Worm (Caenorhabditis elegans) whole organism, mixed stage, embryonic: ENCODE measurements around the gene rrsr-1.

Source experiments
- M03D4.4 ChIP-seq: sonication (generic microtip); optimal IDR thresholded peaks from 2 replicates; lab custom pipeline; 2017; ENCODE audit warnings: mild to moderate bottlenecking, missing genetic modification characterization, missing compliant biosample characterization
- bed-3 ChIP-seq: fragments of 200-800 bp; sonication (Bioruptor generic); optimal IDR thresholded peaks from 3 replicates; lab custom pipeline; 2018; ENCODE audit warnings: mild to moderate bottlenecking, missing genetic modification characterization, moderate library complexity, missing compliant biosample characterization
- blmp-1 ChIP-seq: fragments of 150-350 bp; optimal IDR thresholded peaks from 2 replicates; lab custom pipeline; 2014; ENCODE audit warnings: missing biosample characterization, missing genetic modification characterization
- ceh-39 ChIP-seq: fragments of 150-350 bp; optimal IDR thresholded peaks from 2 replicates; lab custom pipeline; 2014; ENCODE audit warnings: missing biosample characterization, missing genetic modification characterization
- ceh-43 ChIP-seq: fragments of 200-800 bp; sonication (Bioruptor generic); optimal IDR thresholded peaks from 2 replicates; lab custom pipeline; 2018; ENCODE audit warnings: mild to moderate bottlenecking, missing genetic modification characterization, moderate library complexity, missing compliant biosample characterization
- ces-1 ChIP-seq: fragments of 150-350 bp; optimal IDR thresholded peaks from 2 replicates; lab custom pipeline; 2014; ENCODE audit warnings: missing biosample characterization, missing genetic modification reagents, missing genetic modification characterization
- cnd-1 ChIP-seq: fragments of 200-800 bp; sonication (Bioruptor generic); optimal IDR thresholded peaks from 2 replicates; lab custom pipeline; 2018; ENCODE audit warnings: mild to moderate bottlenecking, missing genetic modification characterization, missing compliant biosample characterization
- drap-1 ChIP-seq: fragments of 200-800 bp; sonication (Bioruptor generic); optimal IDR thresholded peaks from 3 replicates; lab custom pipeline; 2018; ENCODE audit warnings: mild to moderate bottlenecking, missing genetic modification characterization, missing compliant biosample characterization
- elt-1 ChIP-seq: sonication (generic microtip); optimal IDR thresholded peaks from 2 replicates; lab custom pipeline; 2017; ENCODE audit warnings: missing genetic modification characterization, mild to moderate bottlenecking, missing compliant biosample characterization, antibody characterized with exemption, moderate library complexity, borderline replicate concordance; ENCODE audit not compliant: insufficient read depth
- elt-3 ChIP-seq: fragments of 150-350 bp; optimal IDR thresholded peaks from 2 replicates; lab custom pipeline; 2014; ENCODE audit warnings: missing biosample characterization, missing genetic modification characterization
- flh-1 ChIP-seq: fragments of 200-800 bp; sonication (Bioruptor generic); optimal IDR thresholded peaks from 2 replicates; lab custom pipeline; 2018; ENCODE audit warnings: mild to moderate bottlenecking, missing genetic modification characterization, moderate library complexity, missing compliant biosample characterization
- hlh-1 ChIP-seq: fragments of 150-350 bp; optimal IDR thresholded peaks from 2 replicates; lab custom pipeline; 2014; ENCODE audit warnings: missing biosample characterization, missing genetic modification reagents, missing genetic modification characterization
- lin-13 ChIP-seq: fragments of 150-350 bp; optimal IDR thresholded peaks from 2 replicates; lab custom pipeline; 2014; ENCODE audit warnings: missing biosample characterization, missing genetic modification characterization
- lin-32 ChIP-seq: fragments of 200-800 bp; sonication (Bioruptor generic); optimal IDR thresholded peaks from 2 replicates; lab custom pipeline; 2018; ENCODE audit warnings: mild to moderate bottlenecking, missing genetic modification characterization, missing compliant biosample characterization
- lsy-2 ChIP-seq: fragments of 150-350 bp; optimal IDR thresholded peaks from 2 replicates; lab custom pipeline; 2014; ENCODE audit warnings: missing biosample characterization, missing genetic modification characterization
- mep-1 ChIP-seq: fragments of 150-350 bp; optimal IDR thresholded peaks from 2 replicates; lab custom pipeline; 2017; ENCODE audit warnings: missing biosample characterization, missing genetic modification reagents, missing genetic modification characterization, inconsistent platforms
- nhr-12 ChIP-seq: fragments of 150-350 bp; optimal IDR thresholded peaks from 2 replicates; lab custom pipeline; 2014; ENCODE audit warnings: missing biosample characterization, missing genetic modification characterization
- nhr-2 ChIP-seq: fragments of 150-350 bp; optimal IDR thresholded peaks from 2 replicates; lab custom pipeline; 2014; ENCODE audit warnings: missing biosample characterization, missing genetic modification characterization
- nhr-237 ChIP-seq: fragments of 150-350 bp; optimal IDR thresholded peaks from 2 replicates; lab custom pipeline; 2014; ENCODE audit warnings: missing biosample characterization, missing genetic modification characterization
- nhr-28 ChIP-seq: fragments of 150-350 bp; optimal IDR thresholded peaks from 2 replicates; lab custom pipeline; 2014; ENCODE audit warnings: missing biosample characterization, missing genetic modification characterization
- nhr-76 ChIP-seq: sonication (generic microtip); optimal IDR thresholded peaks from 2 replicates; lab custom pipeline; 2017; ENCODE audit warnings: missing biosample characterization, missing genetic modification characterization
- pha-4 ChIP-seq: fragments of 150-350 bp; optimal IDR thresholded peaks from 2 replicates; lab custom pipeline; 2018; ENCODE audit warnings: missing biosample characterization, missing genetic modification reagents, missing genetic modification characterization
- sem-2 ChIP-seq: fragments of 200-800 bp; sonication (Bioruptor generic); optimal IDR thresholded peaks from 2 replicates; lab custom pipeline; 2018; ENCODE audit warnings: mild to moderate bottlenecking, missing genetic modification characterization, missing compliant biosample characterization
- snpc-4 ChIP-seq: fragments of 150-350 bp; optimal IDR thresholded peaks from 2 replicates; lab custom pipeline; 2014; ENCODE audit warnings: missing biosample characterization, missing genetic modification characterization
- sptf-1 ChIP-seq: sonication (generic microtip); optimal IDR thresholded peaks from 2 replicates; lab custom pipeline; 2017; ENCODE audit warnings: mild to moderate bottlenecking, missing genetic modification characterization, moderate library complexity, missing compliant biosample characterization
- tbx-8 ChIP-seq: fragments of 200-800 bp; sonication (Bioruptor generic); optimal IDR thresholded peaks from 2 replicates; lab custom pipeline; 2018; ENCODE audit warnings: mild to moderate bottlenecking, missing genetic modification characterization, moderate library complexity, missing compliant biosample characterization
- unc-120 ChIP-seq: sonication (generic microtip); optimal IDR thresholded peaks from 2 replicates; lab custom pipeline; 2017; ENCODE audit warnings: missing genetic modification characterization, missing compliant biosample characterization; ENCODE audit not compliant: poor library complexity, severe bottlenecking
- unc-39 ChIP-seq: fragments of 150-350 bp; optimal IDR thresholded peaks from 2 replicates; lab custom pipeline; 2014; ENCODE audit warnings: missing biosample characterization, missing genetic modification characterization
- unc-62 ChIP-seq: fragments of 150-350 bp; optimal IDR thresholded peaks from 2 replicates; lab custom pipeline; 2014; ENCODE audit warnings: missing biosample characterization, missing genetic modification reagents, missing genetic modification characterization
- zip-8 ChIP-seq: fragments of 150-350 bp; optimal IDR thresholded peaks from 2 replicates; lab custom pipeline; 2014; ENCODE audit warnings: missing biosample characterization, missing genetic modification characterization

The rrsr-1 gene

ce11 chrV:14457070-14457469, 32.3 kb upstream of the rrsr-1 start, which contains the start of gene coh-3:
TSS of gene coh-3 (plus strand) at chrV:14457422.
- TF ChIP-seq lin-13 (tag; lab: Kevin White, UChicago) (no peak), sem-2 (GFP tag; lab: Kevin White, UChicago) (no peak), ces-1 (no peak), blmp-1 (tag; lab: Kevin White, UChicago) (no peak), M03D4.4 (tag; lab: Kevin White, UChicago) (no peak), elt-1 (tag; lab: Kevin White, UChicago) (no peak), nhr-2 (tag; lab: Kevin White, UChicago) (no peak), pha-4 (tag; lab: Kevin White, UChicago) (no peak), cnd-1 (no peak), nhr-76 (tag; lab: Kevin White, UChicago) (no peak), hlh-1 (tag; lab: Kevin White, UChicago) (no peak), nhr-237 (tag; lab: Kevin White, UChicago) (no peak), flh-1 (GFP tag; lab: Kevin White, UChicago) (no peak), drap-1 (no peak), sptf-1 (tag; lab: Kevin White, UChicago) (no peak), unc-120 (no peak), unc-62 (GFP tag; lab: Kevin White, UChicago) (no peak), nhr-28 (tag; lab: Kevin White, UChicago) (no peak), tbx-8 (GFP tag; lab: Kevin White, UChicago) (no peak), snpc-4 (tag; lab: Kevin White, UChicago) (no peak)

- TF ChIP-seq nhr-12 (tag; lab: Kevin White, UChicago) = no peak
- TF ChIP-seq lin-13 (tag; lab: Kevin White, UChicago) = peak; percentile 35
Measured at ce11 chrV:14456626-14457025, 31.8 kb upstream of the rrsr-1 start, which contains the start of gene bmk-1. TSS of gene bmk-1 (minus strand) at chrV:14456984.

ce11 chrV:14449397-14449796, 24.6 kb upstream of the rrsr-1 start, which contains the start of gene F23B12.7:
TSS of gene F23B12.7 (plus strand) at chrV:14449697.
- TF ChIP-seq ceh-43 (GFP tag; lab: Kevin White, UChicago) (no peak), bed-3 (no peak), sptf-1 (tag; lab: Kevin White, UChicago) (no peak), lin-13 (tag; lab: Kevin White, UChicago) (no peak), blmp-1 (tag; lab: Kevin White, UChicago) (no peak), unc-120 (no peak)
- TF ChIP-seq, all 35 proteins: peak for 0

DNA sequence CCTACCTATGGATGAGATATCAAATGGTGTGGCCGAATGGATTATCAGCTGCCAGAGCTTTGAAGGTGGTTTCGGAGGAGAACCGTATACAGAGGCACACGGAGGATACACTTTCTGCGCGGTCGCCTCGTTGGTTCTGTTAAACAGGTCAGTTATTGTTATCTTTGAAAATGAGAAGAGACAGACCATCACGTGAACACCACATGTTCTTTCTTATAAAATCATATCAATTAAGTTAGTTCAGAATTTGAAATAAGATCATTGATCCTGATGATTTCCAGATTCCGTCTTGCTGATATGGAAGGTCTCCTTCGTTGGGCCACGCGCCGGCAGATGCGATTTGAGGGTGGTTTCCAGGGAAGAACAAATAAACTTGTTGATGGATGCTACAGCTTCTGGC, 23.9 kb upstream of the rrsr-1 start:
- no peak for TF ChIP-seq nhr-2 (tag; lab: Kevin White, UChicago)
- TF ChIP-seq nhr-76 (tag; lab: Kevin White, UChicago) = no peak
- no peak for TF ChIP-seq ceh-43 (GFP tag; lab: Kevin White, UChicago)
- no peak for TF ChIP-seq elt-1 (tag; lab: Kevin White, UChicago)
- no peak for TF ChIP-seq M03D4.4 (tag; lab: Kevin White, UChicago)
- no peak for TF ChIP-seq elt-3
- no peak for TF ChIP-seq unc-39 (tag; lab: Kevin White, UChicago)
- TF ChIP-seq tbx-8 (GFP tag; lab: Kevin White, UChicago) = no peak
- TF ChIP-seq unc-120 = no peak
- no peak for TF ChIP-seq pha-4 (tag; lab: Kevin White, UChicago)
- no peak for TF ChIP-seq nhr-237 (tag; lab: Kevin White, UChicago)
- TF ChIP-seq lin-32 = no peak
- no peak for TF ChIP-seq blmp-1 (tag; lab: Kevin White, UChicago)
- no peak for TF ChIP-seq lin-13 (tag; lab: Kevin White, UChicago)
- no peak for TF ChIP-seq zip-8 (tag; lab: Kevin White, UChicago)
- no peak for TF ChIP-seq nhr-12 (tag; lab: Kevin White, UChicago)
- no peak for TF ChIP-seq sptf-1 (tag; lab: Kevin White, UChicago)
- TF ChIP-seq, all 35 proteins: peak for 0

ce11 chrV:14447240-14447763, 22.5 kb upstream of the rrsr-1 start, which contains the start of the genes dlat-1 and fntb-1:
TSS of gene dlat-1 (minus strand) at chrV:14447290.
TSS of gene fntb-1 (plus strand) at chrV:14447651.
- TF ChIP-seq unc-39 (tag; lab: Kevin White, UChicago) (no peak), nhr-76 (tag; lab: Kevin White, UChicago) (no peak), snpc-4 (tag; lab: Kevin White, UChicago) (no peak), bed-3 (no peak), ces-1 (no peak), pha-4 (tag; lab: Kevin White, UChicago) (no peak), ceh-39 (tag; lab: Kevin White, UChicago) (no peak), lsy-2 (tag; lab: Kevin White, UChicago) (no peak), lin-32 (no peak), mep-1 (tag; lab: Kevin White, UChicago) (no peak), elt-3 (no peak)
- TF ChIP-seq, all 35 proteins: peak for 0
